Worm (Caenorhabditis elegans): ENCODE results near the gene srh-248.

srh-248 gene

ce11 chrV:2909525-2909924 is 45.7 kb downstream of the srh-248 start, which contains the start of gene zmp-3:
zmp-3 (minus strand) TSS chrV:2909625.
- no peak for TF ChIP-seq flt-1 (GFP tag; IDR thresholded peaks at IDR 0.05)
- no peak for TF ChIP-seq F13C5.2 (tag; optimal IDR thresholded peaks at IDR 0.05)
- TF ChIP-seq tbx-11 (GFP tag; IDR thresholded peaks at IDR 0.05) = no peak
- TF ChIP-seq tra-4 (tag; optimal IDR thresholded peaks at IDR 0.05) = no peak
- TF ChIP-seq sea-1 (GFP tag; conservative IDR thresholded peaks at IDR 0.05) = no peak
- no peak for TF ChIP-seq ama-1 (optimal IDR thresholded peaks at IDR 0.05)
- TF ChIP-seq ceh-36 (tag; optimal IDR thresholded peaks at IDR 0.05) = no peak
- TF ChIP-seq ceh-13 (GFP tag; optimal IDR thresholded peaks at IDR 0.05) = no peak
- TF ChIP-seq B0310.2 (tag; optimal IDR thresholded peaks at IDR 0.05) = no peak
- TF ChIP-seq hnd-1 (tag; optimal IDR thresholded peaks at IDR 0.05) = no peak
- no peak for TF ChIP-seq hmbx-1 (tag; optimal IDR thresholded peaks at IDR 0.05)
- TF ChIP-seq aly-1 (tag; optimal IDR thresholded peaks at IDR 0.05) = no peak
- TF ChIP-seq ets-7 (tag; optimal IDR thresholded peaks at IDR 0.05) = no peak
- TF ChIP-seq scrt-1 (GFP tag; IDR thresholded peaks at IDR 0.05) = no peak
- no peak for TF ChIP-seq tbx-37 (GFP tag; conservative IDR thresholded peaks at IDR 0.05)
- no peak for TF ChIP-seq hmg-4 (GFP tag; optimal IDR thresholded peaks at IDR 0.05)
- TF ChIP-seq pes-1 (GFP tag; IDR thresholded peaks at IDR 0.05) = no peak

All from whole organism, early embryonic.